Worm (Caenorhabditis elegans): ENCODE measurements around the gene ttr-13.

DNA sequence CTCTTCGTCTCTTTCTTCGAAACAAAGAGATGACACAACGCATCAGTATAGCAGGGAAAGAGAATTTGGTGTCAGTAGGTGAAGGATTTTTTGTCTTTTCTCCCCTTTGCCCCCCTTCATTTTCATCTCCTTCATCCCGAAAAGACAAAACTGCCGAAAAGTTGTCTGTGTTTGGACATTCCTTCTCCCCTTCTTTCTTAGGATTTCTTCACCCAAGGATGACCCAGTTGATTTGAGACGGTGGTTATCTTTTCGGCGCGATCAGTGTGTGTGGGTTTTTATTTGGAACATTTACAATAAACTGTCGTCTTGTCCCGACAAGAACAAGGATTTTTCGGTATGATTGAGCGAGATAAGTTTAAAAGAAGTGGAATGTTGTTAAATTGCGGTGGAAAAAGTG, 25.7 kb upstream of the ttr-13 start:
- no peak for TF ChIP-seq W03F9.2 (tag; optimal IDR thresholded peaks at IDR 0.05)
- no peak for TF ChIP-seq him-1 (tag; optimal IDR thresholded peaks at IDR 0.05)

Measured in whole organism, L4/young adult.